Worm (Caenorhabditis elegans): Measurements from ENCODE around the gene F41C6.7.

- TF ChIP-seq unc-62 (GFP tag; optimal IDR thresholded peaks at IDR 0.05) (no peak), pha-4 (tag; optimal IDR thresholded peaks at IDR 0.05) (no peak), zip-8 (tag; optimal IDR thresholded peaks at IDR 0.05) (no peak), ces-1 (GFP tag; optimal IDR thresholded peaks at IDR 0.05) (peak; percentile 38), snpc-4 (tag; optimal IDR thresholded peaks at IDR 0.05) (no peak), mab-5 (tag; optimal IDR thresholded peaks at IDR 0.05) (no peak), lsy-2 (tag; optimal IDR thresholded peaks at IDR 0.05) (no peak), cnd-1 (tag; optimal IDR thresholded peaks at IDR 0.05) (no peak), ztf-11 (tag; optimal IDR thresholded peaks at IDR 0.05) (no peak), unc-39 (tag; optimal IDR thresholded peaks at IDR 0.05) (no peak), mls-2 (tag; optimal IDR thresholded peaks at IDR 0.05) (no peak), elt-3 (tag; optimal IDR thresholded peaks at IDR 0.05) (no peak)
These were observed 34.7 kb downstream of the F41C6.7 start for ce11 chrX:6850412-6850811.

Data from whole organism, mixed stage, embryonic.